Fruit fly (Drosophila melanogaster) whole organism, embryonic: ENCODE results near the gene Rh4.
A peak's percentile ranks its signal among the peaks of the same experiment; 100 is the strongest.

Source experiments
- CG12071 ChIP-seq: fragments of 200-800 bp; sonication (Bioruptor generic); optimal IDR thresholded peaks from 3 replicates; lab custom pipeline; 2018; ENCODE audit warnings: missing biosample characterization, mild to moderate bottlenecking, missing genetic modification characterization
- CG15269 ChIP-seq: fragments of 200-800 bp; sonication (Bioruptor generic); optimal IDR thresholded peaks from 2 replicates; lab custom pipeline; 2018; ENCODE audit warnings: missing biosample characterization, mild to moderate bottlenecking, missing genetic modification characterization, moderate library complexity
- CG1603 ChIP-seq: fragments of 200-800 bp; sonication (Bioruptor generic); optimal IDR thresholded peaks from 2 replicates; lab custom pipeline; 2019; ENCODE audit warnings: missing biosample characterization, mild to moderate bottlenecking, missing genetic modification characterization, moderate library complexity
- CG17612 ChIP-seq: fragments of 200-800 bp; sonication (Bioruptor generic); IDR thresholded peaks from 2 replicates; pipeline ENCODE4 v1.3.6; 2022; ENCODE audit warnings: missing biosample characterization, missing genetic modification characterization
- CG2199 ChIP-seq: fragments of 200-800 bp; sonication (Bioruptor generic); IDR thresholded peaks from 3 replicates; pipeline ENCODE4 v1.3.6; 2022; ENCODE audit warnings: missing biosample characterization, missing genetic modification characterization
- CG4360 ChIP-seq: fragments of 200-800 bp; sonication (Bioruptor generic); IDR thresholded peaks from 2 replicates; pipeline ENCODE4 v1.3.6; 2022; ENCODE audit warnings: missing biosample characterization, missing genetic modification characterization
- CG43689 ChIP-seq: fragments of 200-800 bp; sonication (Bioruptor generic); IDR thresholded peaks from 2 replicates; pipeline ENCODE4 v1.3.6; 2022; ENCODE audit warnings: missing biosample characterization, missing genetic modification characterization
- CG4424 ChIP-seq: fragments of 200-800 bp; sonication (Bioruptor generic); optimal IDR thresholded peaks from 3 replicates; lab custom pipeline; 2016; ENCODE audit warnings: missing biosample characterization, missing genetic modification characterization
- CG7987 ChIP-seq: fragments of 200-800 bp; sonication (Bioruptor generic); optimal IDR thresholded peaks from 2 replicates; lab custom pipeline; 2018; ENCODE audit warnings: missing biosample characterization, mild to moderate bottlenecking, missing genetic modification characterization, moderate library complexity
- CG8281 ChIP-seq: fragments of 200-800 bp; sonication (Bioruptor generic); optimal IDR thresholded peaks from 2 replicates; lab custom pipeline; 2018; ENCODE audit warnings: missing biosample characterization, mild to moderate bottlenecking, missing genetic modification characterization, moderate library complexity
- CG8388 ChIP-seq: fragments of 200-800 bp; sonication (Bioruptor generic); optimal IDR thresholded peaks from 2 replicates; lab custom pipeline; 2019; ENCODE audit warnings: missing biosample characterization, mild to moderate bottlenecking, missing genetic modification characterization, moderate library complexity
- D19A ChIP-seq: fragments of 200-800 bp; optimal IDR thresholded peaks from 3 replicates; lab custom pipeline; 2019; ENCODE audit warnings: missing biosample characterization, mild to moderate bottlenecking, missing genetic modification characterization, moderate library complexity
- Fer2 ChIP-seq: fragments of 200-800 bp; sonication (Bioruptor generic); optimal IDR thresholded peaks from 2 replicates; lab custom pipeline; 2018; ENCODE audit warnings: missing biosample characterization, mild to moderate bottlenecking, missing genetic modification characterization, moderate library complexity
- HLHmδ ChIP-seq: fragments of 200-800 bp; sonication (Bioruptor generic); optimal IDR thresholded peaks from 2 replicates; lab custom pipeline; 2018; ENCODE audit warnings: missing biosample characterization, mild to moderate bottlenecking, missing genetic modification characterization, moderate library complexity
- Hr78 ChIP-seq, 2 experiments: fragments of 200-800 bp in 1 of 2; fragments of >200 bp in 1 of 2; sonication (Bioruptor generic) in 1 of 2; optimal IDR thresholded peaks; 2 replicates each; lab custom pipeline; 2017 to 2019; ENCODE audit warnings: missing biosample characterization in 2 of 2, missing genetic modification characterization in 2 of 2, mild to moderate bottlenecking in 1 of 2, moderate library complexity in 1 of 2
- Jarid2 ChIP-seq: fragments of 200-800 bp; sonication (Bioruptor generic); optimal IDR thresholded peaks from 3 replicates; lab custom pipeline; 2017; ENCODE audit warnings: mild to moderate bottlenecking, missing biosample characterization, missing genetic modification reagents, missing genetic modification characterization
- MTF-1 ChIP-seq: fragments of 200-800 bp; sonication (Bioruptor generic); optimal IDR thresholded peaks from 2 replicates; lab custom pipeline; 2018; ENCODE audit warnings: missing biosample characterization, mild to moderate bottlenecking, missing genetic modification characterization, borderline replicate concordance
- NFAT ChIP-seq: fragments of 200-800 bp; sonication (Bioruptor generic); IDR thresholded peaks from 2 replicates; pipeline ENCODE4 v1.3.6; 2022; ENCODE audit warnings: missing biosample characterization, missing genetic modification characterization
- Sox102F ChIP-seq: fragments of 200-800 bp; sonication (Bioruptor generic); optimal IDR thresholded peaks from 2 replicates; lab custom pipeline; 2018; ENCODE audit warnings: missing biosample characterization, mild to moderate bottlenecking, missing genetic modification characterization, moderate library complexity
- Vsx1 ChIP-seq: fragments of 200-800 bp; sonication (Bioruptor generic); optimal IDR thresholded peaks from 2 replicates; lab custom pipeline; 2017; ENCODE audit warnings: missing biosample characterization, mild to moderate bottlenecking, missing genetic modification characterization, missing genetic modification reagents
- bsh ChIP-seq, 2 experiments: fragments of 200-800 bp; sonication (Bioruptor generic); optimal IDR thresholded peaks; 2 replicates each; lab custom pipeline; 2017 to 2018; ENCODE audit warnings: mild to moderate bottlenecking in 2 of 2, missing biosample characterization in 2 of 2, missing genetic modification characterization in 2 of 2, moderate library complexity in 1 of 2
- caup ChIP-seq: fragments of 200-800 bp; sonication (Bioruptor generic); optimal IDR thresholded peaks from 3 replicates; lab custom pipeline; 2017; ENCODE audit warnings: missing biosample characterization, mild to moderate bottlenecking, missing genetic modification characterization, moderate library complexity; ENCODE audit not compliant: severe bottlenecking
- gem ChIP-seq: fragments of 200-800 bp; sonication (Bioruptor generic); optimal IDR thresholded peaks from 2 replicates; lab custom pipeline; 2019; ENCODE audit warnings: missing biosample characterization, mild to moderate bottlenecking, missing genetic modification characterization, moderate library complexity
- ham ChIP-seq: fragments of 200-800 bp; sonication (Bioruptor generic); IDR thresholded peaks from 2 replicates; pipeline ENCODE4 v1.3.6; 2022; ENCODE audit warnings: missing biosample characterization, missing genetic modification characterization
- hth ChIP-seq: fragments of >200 bp; optimal IDR thresholded peaks from 2 replicates; lab custom pipeline; 2017; ENCODE audit warnings: inconsistent platforms
- ind ChIP-seq: fragments of 200-800 bp; sonication (Bioruptor generic); optimal IDR thresholded peaks from 3 replicates; lab custom pipeline; 2016; ENCODE audit warnings: missing biosample characterization, missing genetic modification characterization
- kah ChIP-seq: fragments of 200-800 bp; sonication (Bioruptor generic); optimal IDR thresholded peaks from 2 replicates; lab custom pipeline; 2018; ENCODE audit warnings: missing biosample characterization, mild to moderate bottlenecking, missing genetic modification characterization
- kay ChIP-seq: fragments of 200-800 bp; sonication (Bioruptor generic); optimal IDR thresholded peaks from 2 replicates; lab custom pipeline; 2016; ENCODE audit warnings: missing biosample characterization, missing genetic modification characterization
- kni ChIP-seq: fragments of 200-800 bp; sonication (Bioruptor generic); optimal IDR thresholded peaks from 3 replicates; lab custom pipeline; 2017; ENCODE audit warnings: mild to moderate bottlenecking, missing biosample characterization, missing genetic modification reagents, missing genetic modification characterization
- lov ChIP-seq, 2 experiments: fragments of 200-800 bp in 1 of 2; fragments of >200 bp in 1 of 2; sonication (Bioruptor generic) in 1 of 2; IDR thresholded peaks in 1 of 2; optimal IDR thresholded peaks in 1 of 2; 2 replicates in 1 of 2; 3 replicates in 1 of 2; pipeline versions ENCODE4 v1.3.6 to Lab custom; 2017 to 2022; ENCODE audit warnings: missing biosample characterization in 1 of 2, missing genetic modification characterization in 1 of 2
- mam ChIP-seq: fragments of 200-800 bp; sonication (Bioruptor generic); optimal IDR thresholded peaks from 3 replicates; lab custom pipeline; 2016; ENCODE audit warnings: missing biosample characterization, missing genetic modification characterization
- nau ChIP-seq: fragments of 200-800 bp; sonication (Bioruptor generic); optimal IDR thresholded peaks from 3 replicates; lab custom pipeline; 2017; ENCODE audit warnings: missing biosample characterization, mild to moderate bottlenecking, missing genetic modification characterization, missing genetic modification reagents
- nerfin-1 ChIP-seq: fragments of 200-800 bp; sonication (Bioruptor generic); optimal IDR thresholded peaks from 3 replicates; lab custom pipeline; 2019; ENCODE audit warnings: missing biosample characterization, mild to moderate bottlenecking, missing genetic modification characterization, moderate library complexity
- nom ChIP-seq: fragments of 200-800 bp; sonication (Bioruptor generic); optimal IDR thresholded peaks from 2 replicates; lab custom pipeline; 2017; ENCODE audit warnings: missing biosample characterization, missing genetic modification characterization, mild to moderate bottlenecking, moderate library complexity, missing genetic modification reagents
- pan ChIP-seq, 4 experiments: fragments of >200 bp in 3 of 4; fragments of 200-800 bp in 1 of 4; sonication (Bioruptor generic) in 1 of 4; optimal IDR thresholded peaks in 3 of 4; IDR thresholded peaks in 1 of 4; 2 replicates each; pipeline versions ENCODE4 v1.3.6 to Lab custom; 2017 to 2022; ENCODE audit warnings: missing biosample characterization in 2 of 4, missing genetic modification characterization in 2 of 4, mixed read lengths in 1 of 4
- peb ChIP-seq: fragments of 200-800 bp; sonication (Bioruptor generic); IDR thresholded peaks from 2 replicates; pipeline ENCODE4 v1.3.6; 2022; ENCODE audit warnings: missing biosample characterization, missing genetic modification characterization
- ranshi ChIP-seq: fragments of 200-800 bp; sonication (Bioruptor generic); IDR thresholded peaks from 2 replicates; pipeline ENCODE4 v1.3.6; 2022; ENCODE audit warnings: missing biosample characterization, missing genetic modification characterization
- rib ChIP-seq: fragments of 200-800 bp; sonication (Bioruptor generic); IDR thresholded peaks from 2 replicates; pipeline ENCODE4 v1.3.6; 2022; ENCODE audit warnings: missing biosample characterization, missing genetic modification characterization
- so ChIP-seq: fragments of 200-800 bp; sonication (Bioruptor generic); IDR thresholded peaks from 3 replicates; pipeline ENCODE4 v1.3.6; 2022; ENCODE audit warnings: missing biosample characterization, missing genetic modification characterization
- sqz ChIP-seq: fragments of 200-800 bp; sonication (Bioruptor generic); optimal IDR thresholded peaks from 3 replicates; lab custom pipeline; 2018; ENCODE audit warnings: missing biosample characterization, mild to moderate bottlenecking, missing genetic modification characterization
- sr ChIP-seq: fragments of 200-800 bp; sonication (Bioruptor generic); IDR thresholded peaks from 3 replicates; pipeline ENCODE4 v1.3.6; 2022; ENCODE audit warnings: missing biosample characterization, missing genetic modification characterization
- stc ChIP-seq: fragments of 200-800 bp; sonication (Bioruptor generic); IDR thresholded peaks from 2 replicates; pipeline ENCODE4 v1.3.6; 2022; ENCODE audit warnings: missing biosample characterization, missing genetic modification characterization
- vvl ChIP-seq: fragments of 200-800 bp; sonication (Bioruptor generic); IDR thresholded peaks from 2 replicates; pipeline ENCODE4 v1.3.6; 2022; ENCODE audit warnings: missing biosample characterization, missing genetic modification characterization

Gene Rh4

dm6 chr3L:16803708-16804350, 58.5 kb downstream of the Rh4 start (continued):
- TF ChIP-seq kay, result no peak
- no peak for TF ChIP-seq ham (GFP tag; lab: Robert Waterston, UW)
- TF ChIP-seq caup, result peak; percentile 65
- peak; percentile 23 for TF ChIP-seq CG8281 (tag; lab: Kevin White, UChicago)
- peak; percentile 29; the same call in 1 of the 2 replicates for TF ChIP-seq vvl
- TF ChIP-seq Jarid2, result peak; percentile 45
- peak; percentile 31; the same call in 1 of the 2 replicates for TF ChIP-seq stc (GFP tag; lab: Robert Waterston, UW)
- TF ChIP-seq CG15269 (tag; lab: Kevin White, UChicago), result peak; percentile 40
- peak; percentile 19 for TF ChIP-seq kni (GFP tag; lab: Kevin White, UChicago)
- TF ChIP-seq Hr78 (GFP tag; optimal IDR thresholded peaks at IDR 0.05; lab: Kevin White, UChicago), result peak in 1 of 2 experiments; percentile 87
- peak; percentile 29 for TF ChIP-seq nerfin-1 (tag; lab: Kevin White, UChicago)
- no peak for TF ChIP-seq pan (optimal IDR thresholded peaks at IDR 0.05; lab: Kevin White, UChicago)
- TF ChIP-seq pan (GFP tag; optimal IDR thresholded peaks at IDR 0.05 in 1 of 2, IDR thresholded peaks at IDR 0.05 in 1 of 2), result peak in 1 of 2 experiments; percentile 40
- TF ChIP-seq lov (optimal IDR thresholded peaks at IDR 0.05; lab: Kevin White, UChicago), result no peak
- TF ChIP-seq lov (GFP tag; IDR thresholded peaks at IDR 0.05; lab: Robert Waterston, UW), result peak; percentile 69; the same call in 1 of the 3 replicates
- TF ChIP-seq CG43689 (GFP tag; lab: Robert Waterston, UW), result no peak
- peak; percentile 63 for TF ChIP-seq Vsx1
- TF ChIP-seq CG12071 (GFP tag; lab: Kevin White, UChicago), result peak; percentile 85
- TF ChIP-seq Fer2 (tag; lab: Kevin White, UChicago), result peak; percentile 44
- peak; percentile 32 for TF ChIP-seq CG8388 (GFP tag; lab: Kevin White, UChicago)
- peak; percentile 16 for TF ChIP-seq D19A
- peak; percentile 61 for TF ChIP-seq rib (GFP tag; lab: Robert Waterston, UW)
- peak; percentile 40; the same call in 1 of the 3 replicates for TF ChIP-seq sr
- peak; percentile 40 for TF ChIP-seq CG1603 (tag; lab: Kevin White, UChicago)
- peak; percentile 44 for TF ChIP-seq nau (GFP tag; lab: Kevin White, UChicago)
- peak; percentile 68 for TF ChIP-seq CG7987 (GFP tag; lab: Kevin White, UChicago)
- no peak for TF ChIP-seq hth (lab: Kevin White, UChicago)
- TF ChIP-seq MTF-1 (GFP tag; lab: Kevin White, UChicago), result peak; percentile 68
- no peak for TF ChIP-seq mam (GFP tag; lab: Kevin White, UChicago)
- no peak for TF ChIP-seq CG17612 (GFP tag; lab: Robert Waterston, UW)
- 0 out of 2 replicates have a peak, but pooled peaks have one; percentile 10 for TF ChIP-seq CG4360
- TF ChIP-seq peb (GFP tag; lab: Robert Waterston, UW), result no peak
- peak; percentile 21; the same call in 1 of the 2 replicates for TF ChIP-seq ranshi
- TF ChIP-seq sqz (GFP tag; lab: Kevin White, UChicago), result peak; percentile 60
- TF ChIP-seq ind (GFP tag; lab: Kevin White, UChicago), result no peak
- TF ChIP-seq gem (tag; lab: Kevin White, UChicago), result peak; percentile 6
- no peak for TF ChIP-seq HLHmδ (GFP tag; lab: Kevin White, UChicago)
- TF ChIP-seq, all 482 proteins: peak for 137

dm6 chr3L:16803273-16803672, 59.0 kb downstream of the Rh4 start:
- TF ChIP-seq bsh (GFP tag; optimal IDR thresholded peaks at IDR 0.05; lab: Kevin White, UChicago) (peak in 1 of 2 experiments; percentile 49), ranshi (no peak), CG2199 (0 out of 3 replicates have a peak, but pooled peaks have one; percentile 31), nom (GFP tag; lab: Kevin White, UChicago) (peak; percentile 79), so (GFP tag; lab: Robert Waterston, UW) (peak; percentile 17; the same call in 1 of the 3 replicates), kah (peak; percentile 24), Sox102F (GFP tag; lab: Kevin White, UChicago) (no peak), CG4424 (GFP tag; lab: Kevin White, UChicago) (no peak), NFAT (GFP tag; lab: Robert Waterston, UW) (no peak)
